Worm (Caenorhabditis elegans): ENCODE data around the gene msrp-6.
"Not testable (repeated sequence)": the region's sequence is repeated elsewhere in the genome, so short reads cannot be mapped to it uniquely, and the experiment has no call there.

Gene msrp-6

DNA sequence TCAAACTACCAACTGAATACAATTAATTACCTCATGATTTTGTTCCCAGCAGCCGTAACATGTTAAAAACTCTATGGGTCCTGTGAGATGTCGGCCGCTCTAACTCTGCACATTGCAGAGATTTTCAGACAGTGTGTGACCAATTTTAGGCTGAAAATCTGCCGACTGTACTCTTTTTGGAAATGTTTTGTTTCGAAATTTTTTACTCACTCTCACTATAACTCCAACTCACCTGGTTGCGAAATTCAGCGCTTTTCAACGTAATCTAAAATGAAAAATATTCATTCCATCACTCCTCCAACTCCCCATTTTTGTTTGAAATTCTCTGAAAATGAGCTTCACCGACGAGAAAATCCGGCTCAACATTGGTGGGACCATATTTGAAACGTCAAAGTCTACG lies 30.3 kb downstream of the msrp-6 start, which contains the start of the genes F22E5.13 and F22E5.6:
Gene F22E5.13, minus strand, starts transcription at position 101 of the 400 bp plus-strand sequence.
Gene F22E5.6, plus strand, starts transcription at position 297 of the 400 bp plus-strand sequence.
- no peak for TF ChIP-seq dmd-4 (tag; optimal IDR thresholded peaks at IDR 0.05)
- TF ChIP-seq ztf-11 (tag; optimal IDR thresholded peaks at IDR 0.05), result no peak
- no peak for TF ChIP-seq lin-13 (GFP tag; optimal IDR thresholded peaks at IDR 0.05)

DNA sequence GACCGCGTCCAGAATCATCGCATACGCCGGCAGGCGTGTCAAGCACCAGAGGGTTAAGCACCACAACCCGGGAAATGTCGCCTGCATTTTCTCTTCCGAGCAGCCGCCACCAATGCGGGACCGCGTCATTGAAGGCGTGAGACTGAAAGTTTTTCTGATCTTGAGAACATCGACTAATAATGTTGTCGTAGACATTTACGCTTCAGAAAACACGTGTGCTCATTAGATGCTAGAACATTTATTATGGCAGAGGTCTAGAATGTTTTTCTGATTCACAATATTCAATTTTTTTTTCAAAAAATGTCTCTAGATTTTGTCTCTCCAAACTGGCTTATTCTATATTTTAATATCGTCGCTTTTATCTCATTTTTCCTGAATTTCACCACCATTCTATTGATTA lies 37.4 kb downstream of the msrp-6 start, which contains the start of gene sri-47:
Gene sri-47, plus strand, starts transcription at position 301 of the 400 bp plus-strand sequence.
- TF ChIP-seq Y55F3AM.14 (GFP tag; optimal IDR thresholded peaks at IDR 0.05) (no peak), sma-9 (GFP tag; optimal IDR thresholded peaks at IDR 0.05) (no peak), sma-9 (tag; optimal IDR thresholded peaks at IDR 0.05) (no peak), nhr-237 (tag; optimal IDR thresholded peaks at IDR 0.05) (no peak), unc-39 (tag; optimal IDR thresholded peaks at IDR 0.05) (no peak), ztf-11 (tag; optimal IDR thresholded peaks at IDR 0.05) (no peak), fos-1 (tag; optimal IDR thresholded peaks at IDR 0.05) (no peak), nhr-129 (tag; optimal IDR thresholded peaks at IDR 0.05) (no peak), ztf-1 (GFP tag; conservative IDR thresholded peaks at IDR 0.05) (no peak), ama-1 (optimal IDR thresholded peaks at IDR 0.05) (no peak), mbf-1 (tag; optimal IDR thresholded peaks at IDR 0.05) (no peak)

DNA sequence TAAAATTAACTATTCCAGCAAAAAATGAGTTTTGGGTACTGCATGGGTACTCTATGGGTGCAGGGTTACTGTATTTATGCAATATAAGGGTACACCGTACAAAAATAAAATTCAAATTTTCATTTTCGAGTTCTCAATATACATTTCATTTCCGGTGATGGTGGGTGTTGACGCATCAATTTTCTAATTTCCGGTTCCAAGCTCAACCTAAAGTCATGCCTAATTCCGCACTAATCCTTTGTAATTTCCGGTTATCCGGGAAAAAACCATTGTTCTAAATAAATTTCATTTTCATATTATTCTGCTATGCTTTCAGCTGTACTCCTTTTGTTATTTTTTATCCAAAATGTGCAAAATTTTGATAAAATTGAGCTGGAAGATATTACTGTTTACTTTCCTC lies 40.1 kb downstream of the msrp-6 start, which contains the start of gene gcy-21:
Gene gcy-21, plus strand, starts transcription at position 301 of the 400 bp plus-strand sequence.
- TF ChIP-seq sem-4 (tag; optimal IDR thresholded peaks at IDR 0.05), result no peak
- no peak for TF ChIP-seq aly-2 (tag; optimal IDR thresholded peaks at IDR 0.05)
- TF ChIP-seq lin-13 (GFP tag; optimal IDR thresholded peaks at IDR 0.05), result no peak
- no peak for TF ChIP-seq ama-1 (optimal IDR thresholded peaks at IDR 0.05)
- TF ChIP-seq lin-11 (tag; optimal IDR thresholded peaks at IDR 0.05), result no peak
- TF ChIP-seq mab-5 (tag; optimal IDR thresholded peaks at IDR 0.05), result no peak
- TF ChIP-seq skn-1 (tag; optimal IDR thresholded peaks at IDR 0.05), result no peak
- TF ChIP-seq crh-2 (tag; optimal IDR thresholded peaks at IDR 0.05), result no peak
- TF ChIP-seq ZK546.5 (tag; optimal IDR thresholded peaks at IDR 0.05), result no peak
- no peak for TF ChIP-seq nhr-237 (tag; optimal IDR thresholded peaks at IDR 0.05)
- TF ChIP-seq zag-1 (tag; optimal IDR thresholded peaks at IDR 0.05), result no peak
- no peak for TF ChIP-seq ceh-82 (tag; optimal IDR thresholded peaks at IDR 0.05)
- no peak for TF ChIP-seq peb-1 (tag; optimal IDR thresholded peaks at IDR 0.05)
- no peak for TF ChIP-seq ztf-11 (tag; optimal IDR thresholded peaks at IDR 0.05)
- TF ChIP-seq unc-62 (GFP tag; optimal IDR thresholded peaks at IDR 0.05), result no peak

DNA sequence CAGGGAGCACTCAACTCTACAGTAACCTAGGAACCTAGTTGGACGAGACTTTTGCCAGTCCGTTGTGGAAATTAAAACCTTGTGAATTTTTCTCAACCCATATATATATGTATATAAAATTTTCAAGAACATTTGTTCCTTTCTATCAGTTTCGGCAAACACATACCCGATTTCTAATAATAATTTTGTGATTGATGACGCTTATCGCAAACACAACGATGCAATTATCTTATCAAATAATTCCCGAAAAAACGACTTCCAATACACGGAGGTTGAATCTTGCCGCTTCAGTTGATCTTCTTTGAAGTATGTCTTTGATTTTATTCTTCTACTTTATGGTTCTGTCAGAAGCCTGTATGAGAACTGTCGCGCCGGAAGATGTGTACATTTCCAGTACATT lies 45.8 kb downstream of the msrp-6 start, which contains the start of gene F22E5.2:
Gene F22E5.2, plus strand, starts transcription at position 301 of the 400 bp plus-strand sequence.
- TF ChIP-seq elt-1, nhr-10, ztf-11 (tag; optimal IDR thresholded peaks at IDR 0.05): not testable (repeated sequence)

DNA sequence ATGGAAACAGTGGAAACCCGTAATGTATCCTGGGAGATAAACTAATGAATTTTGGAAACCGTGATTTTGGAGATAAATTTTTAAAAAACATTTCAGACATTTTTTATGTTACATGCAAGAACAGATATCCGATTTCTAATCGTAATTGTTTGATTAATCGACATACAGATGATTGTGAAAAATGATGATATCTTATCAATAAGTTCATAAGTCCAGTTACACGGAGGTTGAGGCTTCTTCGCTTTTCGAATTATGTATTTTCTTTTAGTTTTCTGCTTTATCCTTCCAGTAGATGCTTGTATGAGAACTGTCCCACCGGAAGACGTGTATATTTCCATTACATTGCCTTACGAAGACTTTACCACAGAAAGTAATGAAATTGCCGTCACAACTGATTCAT lies 46.4 kb downstream of the msrp-6 start, which contains the start of gene F22E5.22:
Gene F22E5.22, plus strand, starts transcription at position 301 of the 400 bp plus-strand sequence.
- TF ChIP-seq lin-11 (tag; optimal IDR thresholded peaks at IDR 0.05) (no peak), dmd-4 (tag; optimal IDR thresholded peaks at IDR 0.05) (no peak), C34F6.9 (tag; optimal IDR thresholded peaks at IDR 0.05) (no peak), mbf-1 (tag; optimal IDR thresholded peaks at IDR 0.05) (no peak), skn-1 (tag; optimal IDR thresholded peaks at IDR 0.05) (no peak), nhr-11 (tag; optimal IDR thresholded peaks at IDR 0.05) (no peak), blmp-1 (tag; optimal IDR thresholded peaks at IDR 0.05; ENCODE audit: insufficient read depth) (no peak), fos-1 (tag; optimal IDR thresholded peaks at IDR 0.05) (no peak), F13H6.1 (tag; optimal IDR thresholded peaks at IDR 0.05) (no peak), unc-39 (tag; optimal IDR thresholded peaks at IDR 0.05) (no peak), elt-3 (tag; optimal IDR thresholded peaks at IDR 0.05) (no peak), elt-1 (tag; optimal IDR thresholded peaks at IDR 0.05) (no peak), ceh-82 (tag; optimal IDR thresholded peaks at IDR 0.05) (no peak), nhr-77 (tag; optimal IDR thresholded peaks at IDR 0.05) (no peak), ZK546.5 (tag; optimal IDR thresholded peaks at IDR 0.05) (no peak), alr-1 (tag; optimal IDR thresholded peaks at IDR 0.05) (no peak), unc-55 (GFP tag; optimal IDR thresholded peaks at IDR 0.05) (no peak), egl-27 (tag; optimal IDR thresholded peaks at IDR 0.05) (no peak), lin-39 (tag; optimal IDR thresholded peaks at IDR 0.05) (no peak), unc-62 (GFP tag; optimal IDR thresholded peaks at IDR 0.05) (no peak)
